Worm (Caenorhabditis elegans) whole organism, L2 larva: ENCODE data around the gene ZC196.3.

Experiments used
- C34F6.9 ChIP-seq: fragments of 150-350 bp; optimal IDR thresholded peaks from 2 replicates; lab custom pipeline; 2014; ENCODE audit warnings: missing biosample characterization, missing genetic modification characterization
- F13H6.1 ChIP-seq: sonication (generic microtip); optimal IDR thresholded peaks from 2 replicates; lab custom pipeline; 2016; ENCODE audit warnings: missing genetic modification characterization, missing compliant biosample characterization
- R02D3.7 ChIP-seq: fragments of 150-350 bp; optimal IDR thresholded peaks from 2 replicates; lab custom pipeline; 2014; ENCODE audit warnings: missing biosample characterization, missing genetic modification characterization
- Y55F3AM.14 ChIP-seq: fragments of 200-800 bp; sonication (Bioruptor generic); optimal IDR thresholded peaks from 2 replicates; lab custom pipeline; 2018; ENCODE audit warnings: mild to moderate bottlenecking, missing genetic modification characterization, missing compliant biosample characterization
- ZK546.5 ChIP-seq: sonication (generic microtip); optimal IDR thresholded peaks from 2 replicates; lab custom pipeline; 2017; ENCODE audit warnings: missing biosample characterization, missing genetic modification characterization
- alr-1 ChIP-seq: fragments of 150-350 bp; optimal IDR thresholded peaks from 2 replicates; lab custom pipeline; 2014; ENCODE audit warnings: missing biosample characterization, missing genetic modification characterization
- aly-2 ChIP-seq: fragments of 150-350 bp; optimal IDR thresholded peaks from 2 replicates; lab custom pipeline; 2014; ENCODE audit warnings: missing biosample characterization, missing genetic modification characterization
- blmp-1 ChIP-seq: sonication (generic microtip); optimal IDR thresholded peaks from 2 replicates; lab custom pipeline; 2017; ENCODE audit warnings: missing genetic modification characterization, mild to moderate bottlenecking, missing compliant biosample characterization, antibody characterized with exemption, moderate library complexity; ENCODE audit not compliant: insufficient read depth
- ceh-16 ChIP-seq: fragments of 150-350 bp; optimal IDR thresholded peaks from 2 replicates; lab custom pipeline; 2014; ENCODE audit warnings: missing biosample characterization, missing genetic modification characterization
- ceh-82 ChIP-seq: fragments of 150-350 bp; optimal IDR thresholded peaks from 2 replicates; lab custom pipeline; 2014; ENCODE audit warnings: missing biosample characterization, missing genetic modification characterization
- crh-2 ChIP-seq: sonication (generic microtip); optimal IDR thresholded peaks from 2 replicates; lab custom pipeline; 2017; ENCODE audit warnings: missing biosample characterization, missing genetic modification characterization
- dmd-4 ChIP-seq: sonication (generic microtip); optimal IDR thresholded peaks from 2 replicates; lab custom pipeline; 2017; ENCODE audit warnings: missing biosample characterization, missing genetic modification characterization
- egl-27 ChIP-seq: sonication (generic microtip); optimal IDR thresholded peaks from 3 replicates; lab custom pipeline; 2017; ENCODE audit warnings: missing biosample characterization, missing genetic modification reagents, missing genetic modification characterization
- elt-1 ChIP-seq: fragments of 150-350 bp; optimal IDR thresholded peaks from 2 replicates; lab custom pipeline; 2014; ENCODE audit warnings: missing biosample characterization, missing genetic modification characterization
- elt-3 ChIP-seq: sonication (generic microtip); optimal IDR thresholded peaks from 2 replicates; lab custom pipeline; 2017; ENCODE audit warnings: missing biosample characterization, missing genetic modification characterization
- fos-1 ChIP-seq: fragments of 150-350 bp; optimal IDR thresholded peaks from 2 replicates; lab custom pipeline; 2014; ENCODE audit warnings: missing biosample characterization, missing genetic modification characterization
- gmeb-1 ChIP-seq: fragments of 150-350 bp; optimal IDR thresholded peaks from 2 replicates; lab custom pipeline; 2014; ENCODE audit warnings: missing biosample characterization, missing genetic modification characterization
- lin-11 ChIP-seq: fragments of 150-350 bp; sonication (generic microtip); optimal IDR thresholded peaks from 2 replicates; lab custom pipeline; 2014; ENCODE audit warnings: missing biosample characterization, missing genetic modification characterization, inconsistent platforms, mixed read lengths
- lin-13 ChIP-seq: fragments of 150-350 bp; optimal IDR thresholded peaks from 2 replicates; lab custom pipeline; 2014; ENCODE audit warnings: missing biosample characterization, missing genetic modification reagents, missing genetic modification characterization
- lin-39 ChIP-seq: fragments of 150-350 bp; optimal IDR thresholded peaks from 2 replicates; lab custom pipeline; 2014; ENCODE audit warnings: missing biosample characterization, missing genetic modification reagents, missing genetic modification characterization
- lsy-2 ChIP-seq, 2 experiments: fragments of 150-350 bp in 1 of 2; sonication (generic microtip) in 1 of 2; optimal IDR thresholded peaks; 2 replicates each; lab custom pipeline; 2014 to 2017; ENCODE audit warnings: missing biosample characterization in 2 of 2, missing genetic modification characterization in 2 of 2
- mab-5 ChIP-seq: fragments of 150-350 bp; optimal IDR thresholded peaks from 2 replicates; lab custom pipeline; 2014; ENCODE audit warnings: missing biosample characterization, missing genetic modification characterization
- mbf-1 ChIP-seq: sonication (generic microtip); optimal IDR thresholded peaks from 2 replicates; lab custom pipeline; 2017; ENCODE audit warnings: missing biosample characterization, missing genetic modification characterization
- mdl-1 ChIP-seq, 2 experiments: fragments of 150-350 bp in 1 of 2; sonication (generic microtip) in 1 of 2; optimal IDR thresholded peaks; 2 replicates each; lab custom pipeline; 2017; ENCODE audit warnings: missing biosample characterization in 2 of 2, missing genetic modification characterization in 2 of 2
- nhr-10 ChIP-seq: sonication (generic microtip); optimal IDR thresholded peaks from 2 replicates; lab custom pipeline; 2017; ENCODE audit warnings: missing biosample characterization, missing genetic modification characterization
- nhr-11 ChIP-seq: fragments of 150-350 bp; optimal IDR thresholded peaks from 2 replicates; lab custom pipeline; 2014; ENCODE audit warnings: missing biosample characterization, missing genetic modification characterization
- nhr-12 ChIP-seq: fragments of 150-350 bp; optimal IDR thresholded peaks from 2 replicates; lab custom pipeline; 2014; ENCODE audit warnings: missing biosample characterization, missing genetic modification characterization
- nhr-129 ChIP-seq: fragments of 150-350 bp; optimal IDR thresholded peaks from 2 replicates; lab custom pipeline; 2014; ENCODE audit warnings: missing biosample characterization, missing genetic modification characterization
- nhr-21 ChIP-seq: fragments of 150-350 bp; optimal IDR thresholded peaks from 2 replicates; lab custom pipeline; 2014; ENCODE audit warnings: missing biosample characterization, missing genetic modification characterization
- nhr-23 ChIP-seq: fragments of 150-350 bp; optimal IDR thresholded peaks from 2 replicates; lab custom pipeline; 2014; ENCODE audit warnings: missing biosample characterization, missing genetic modification reagents, missing genetic modification characterization
- nhr-237 ChIP-seq: fragments of 150-350 bp; optimal IDR thresholded peaks from 2 replicates; lab custom pipeline; 2014; ENCODE audit warnings: missing biosample characterization, missing genetic modification characterization
- nhr-25 ChIP-seq: fragments of 150-350 bp; sonication (generic microtip); optimal IDR thresholded peaks from 3 replicates; lab custom pipeline; 2014; ENCODE audit warnings: missing biosample characterization, missing genetic modification characterization
- nhr-6 ChIP-seq: fragments of 150-350 bp; optimal IDR thresholded peaks from 2 replicates; lab custom pipeline; 2014; ENCODE audit warnings: missing biosample characterization, missing genetic modification characterization
- nhr-77 ChIP-seq: fragments of 150-350 bp; optimal IDR thresholded peaks from 2 replicates; lab custom pipeline; 2014; ENCODE audit warnings: missing biosample characterization, missing genetic modification characterization
- peb-1 ChIP-seq: fragments of 150-350 bp; optimal IDR thresholded peaks from 2 replicates; lab custom pipeline; 2014; ENCODE audit warnings: missing biosample characterization, missing genetic modification characterization
- skn-1 ChIP-seq: sonication (generic microtip); optimal IDR thresholded peaks from 2 replicates; lab custom pipeline; 2017; ENCODE audit warnings: missing biosample characterization, missing genetic modification characterization
- sma-3 ChIP-seq: sonication (generic microtip); optimal IDR thresholded peaks from 2 replicates; lab custom pipeline; 2016; ENCODE audit warnings: missing genetic modification reagents, missing genetic modification characterization, missing compliant biosample characterization
- sma-9 ChIP-seq, 2 experiments: fragments of 150-350 bp in 1 of 2; sonication (generic microtip) in 1 of 2; optimal IDR thresholded peaks; 2 replicates each; lab custom pipeline; 2014 to 2016; ENCODE audit warnings: missing genetic modification characterization in 2 of 2, mild to moderate bottlenecking in 1 of 2, missing biosample characterization in 1 of 2, missing compliant biosample characterization in 1 of 2, missing genetic modification reagents in 1 of 2, moderate library complexity in 1 of 2
- snpc-4 ChIP-seq: fragments of 150-350 bp; optimal IDR thresholded peaks from 2 replicates; lab custom pipeline; 2014; ENCODE audit warnings: missing biosample characterization, missing genetic modification characterization
- unc-39 ChIP-seq: fragments of 150-350 bp; optimal IDR thresholded peaks from 2 replicates; lab custom pipeline; 2014; ENCODE audit warnings: missing biosample characterization, missing genetic modification characterization
- unc-55 ChIP-seq: fragments of 150-350 bp; sonication (generic microtip); optimal IDR thresholded peaks from 3 replicates; lab custom pipeline; 2014; ENCODE audit warnings: missing biosample characterization, missing genetic modification reagents, missing genetic modification characterization
- unc-62 ChIP-seq: fragments of 150-350 bp; optimal IDR thresholded peaks from 2 replicates; lab custom pipeline; 2014; ENCODE audit warnings: missing biosample characterization, missing genetic modification reagents, missing genetic modification characterization
- zag-1 ChIP-seq: fragments of 150-350 bp; optimal IDR thresholded peaks from 2 replicates; lab custom pipeline; 2014; ENCODE audit warnings: missing biosample characterization, missing genetic modification characterization
- ztf-1 ChIP-seq: fragments of 200-800 bp; sonication (Bioruptor generic); conservative IDR thresholded peaks from 2 replicates; pipeline ENCODE4 v1.3.6; 2022; ENCODE audit warnings: missing genetic modification characterization, missing compliant biosample characterization
- ztf-11 ChIP-seq: sonication (generic microtip); optimal IDR thresholded peaks from 2 replicates; lab custom pipeline; 2017; ENCODE audit warnings: missing biosample characterization, missing genetic modification characterization
- ztf-4 ChIP-seq: fragments of 150-350 bp; optimal IDR thresholded peaks from 2 replicates; lab custom pipeline; 2014; ENCODE audit warnings: missing biosample characterization, missing genetic modification characterization

Gene ZC196.3

ce11 chrV:8769154-8769553, 32.7 kb downstream of the ZC196.3 start:
- TF ChIP-seq nhr-21 (tag; lab: Kevin White, UChicago) (no peak), crh-2 (peak; percentile 91), F13H6.1 (tag; lab: Kevin White, UChicago) (peak; percentile 22), sma-3 (GFP tag; lab: Kevin White, UChicago) (no peak), lin-11 (tag; lab: Kevin White, UChicago) (no peak), ceh-82 (no peak), ceh-16 (tag; lab: Kevin White, UChicago) (no peak), nhr-23 (tag; lab: Kevin White, UChicago) (no peak), nhr-12 (tag; lab: Kevin White, UChicago) (no peak), nhr-11 (tag; lab: Kevin White, UChicago) (no peak), zag-1 (tag; lab: Kevin White, UChicago) (no peak), nhr-6 (tag; lab: Kevin White, UChicago) (no peak), fos-1 (tag; lab: Kevin White, UChicago) (peak; percentile 93), mbf-1 (tag; lab: Kevin White, UChicago) (no peak), gmeb-1 (tag; lab: Kevin White, UChicago) (peak; percentile 40), nhr-237 (no peak), peb-1 (tag; lab: Kevin White, UChicago) (no peak), mab-5 (no peak), sma-9 (GFP tag; optimal IDR thresholded peaks at IDR 0.05; lab: Kevin White, UChicago) (peak; percentile 88), sma-9 (tag; optimal IDR thresholded peaks at IDR 0.05; lab: Kevin White, UChicago) (no peak)

- TF ChIP-seq lsy-2 (tag; optimal IDR thresholded peaks at IDR 0.05; lab: Kevin White, UChicago) (no peak), fos-1 (tag; lab: Kevin White, UChicago) (no peak), unc-39 (tag; lab: Kevin White, UChicago) (no peak), zag-1 (tag; lab: Kevin White, UChicago) (no peak), ceh-82 (no peak)
- TF ChIP-seq, all 48 proteins: peak for 0
These were observed 35.1 kb downstream of the ZC196.3 start, which contains the start of gene srx-115 for ce11 chrV:8771599-8771998. srx-115 (plus strand) TSS chrV:8771899.

ce11 chrV:8773826-8774382, 37.4 kb downstream of the ZC196.3 start, which contains the start of gene B0507.2:
B0507.2 (plus strand) TSS chrV:8774332.
- TF ChIP-seq ZK546.5 (tag; lab: Kevin White, UChicago) (no peak), lin-39 (tag; lab: Kevin White, UChicago) (no peak), nhr-77 (tag; lab: Kevin White, UChicago) (no peak), aly-2 (tag; lab: Kevin White, UChicago) (no peak), snpc-4 (tag; lab: Kevin White, UChicago) (no peak), ztf-1 (no peak), R02D3.7 (tag; lab: Kevin White, UChicago) (no peak), dmd-4 (tag; lab: Kevin White, UChicago) (no peak), elt-3 (tag; lab: Kevin White, UChicago) (no peak), nhr-12 (tag; lab: Kevin White, UChicago) (no peak), egl-27 (tag; lab: Kevin White, UChicago) (no peak), Y55F3AM.14 (no peak), nhr-23 (tag; lab: Kevin White, UChicago) (no peak), fos-1 (tag; lab: Kevin White, UChicago) (peak; percentile 56), lin-13 (no peak), sma-3 (GFP tag; lab: Kevin White, UChicago) (no peak), unc-55 (GFP tag; lab: Kevin White, UChicago) (peak; percentile 57), unc-39 (tag; lab: Kevin White, UChicago) (no peak), ztf-11 (tag; lab: Kevin White, UChicago) (no peak), unc-62 (GFP tag; lab: Kevin White, UChicago) (no peak), gmeb-1 (tag; lab: Kevin White, UChicago) (no peak), ceh-16 (tag; lab: Kevin White, UChicago) (no peak), skn-1 (tag; lab: Kevin White, UChicago) (no peak), C34F6.9 (tag; lab: Kevin White, UChicago) (peak; percentile 42), F13H6.1 (tag; lab: Kevin White, UChicago) (no peak), lsy-2 (tag; optimal IDR thresholded peaks at IDR 0.05; lab: Kevin White, UChicago) (peak in 1 of 2 experiments; percentile 35), elt-1 (tag; lab: Kevin White, UChicago) (no peak), mdl-1 (tag; optimal IDR thresholded peaks at IDR 0.05; lab: Kevin White, UChicago) (no peak), nhr-25 (tag; lab: Kevin White, UChicago) (no peak), ztf-4 (no peak), nhr-237 (no peak), nhr-129 (tag; lab: Kevin White, UChicago) (peak; percentile 9), alr-1 (tag; lab: Kevin White, UChicago) (no peak), mbf-1 (tag; lab: Kevin White, UChicago) (no peak), blmp-1 (no peak), nhr-10 (tag; lab: Kevin White, UChicago) (no peak)
